Worm (Caenorhabditis elegans): ENCODE data around the gene chup-1.

DNA sequence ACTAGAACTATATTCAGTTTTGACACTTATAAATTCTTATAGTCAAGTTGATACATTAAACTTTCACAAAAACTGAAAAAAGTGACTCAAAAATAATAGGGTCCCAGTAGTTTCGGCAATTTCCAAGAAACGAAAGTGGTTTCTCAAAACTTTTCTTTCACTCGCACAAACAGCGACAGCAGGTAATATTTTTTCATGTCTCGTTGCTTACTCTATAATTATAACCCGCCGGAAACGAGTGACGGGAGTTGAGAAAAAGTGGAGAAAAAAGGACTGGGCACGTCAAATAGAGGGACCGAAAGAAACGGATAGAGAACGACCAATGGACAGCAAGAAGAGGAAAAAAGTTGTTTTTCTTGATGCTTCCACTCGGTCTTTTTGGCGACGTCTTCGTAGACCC lies 8.0 kb downstream of the chup-1 start:
- no peak for TF ChIP-seq W03F9.2 (tag; optimal IDR thresholded peaks at IDR 0.05)
- TF ChIP-seq him-1 (tag; optimal IDR thresholded peaks at IDR 0.05) = no peak
- TF ChIP-seq dao-5 (tag; optimal IDR thresholded peaks at IDR 0.05) = no peak

Data from whole organism, L4/young adult.